Fruit fly (Drosophila melanogaster) whole organism, pupa: ENCODE data around the gene Cp7Fb.

Experiments
- CG17806 ChIP-seq: fragments of 200-800 bp; sonication (Bioruptor generic); optimal IDR thresholded peaks from 2 replicates; lab custom pipeline; 2018; ENCODE audit warnings: missing biosample characterization, mild to moderate bottlenecking, missing genetic modification characterization, moderate library complexity
- CG32121 ChIP-seq: fragments of 200-800 bp; sonication (Bioruptor generic); IDR thresholded peaks from 2 replicates; pipeline ENCODE4 v1.3.6; 2022; ENCODE audit warnings: missing biosample characterization, missing genetic modification characterization
- CG9948 ChIP-seq: fragments of 200-800 bp; sonication (Bioruptor generic); optimal IDR thresholded peaks from 2 replicates; lab custom pipeline; 2018; ENCODE audit warnings: missing biosample characterization, mild to moderate bottlenecking, missing genetic modification characterization, moderate library complexity
- Ets98B ChIP-seq: fragments of 200-800 bp; sonication (Bioruptor generic); IDR thresholded peaks from 2 replicates; pipeline ENCODE4 v1.3.6; 2022; ENCODE audit warnings: missing biosample characterization, missing genetic modification characterization
- Pif1A ChIP-seq: fragments of 200-800 bp; sonication (Bioruptor generic); optimal IDR thresholded peaks from 3 replicates; lab custom pipeline; 2016; ENCODE audit warnings: missing biosample characterization, missing genetic modification characterization
- rn ChIP-seq: fragments of 200-800 bp; sonication (Bioruptor generic); IDR thresholded peaks from 2 replicates; pipeline ENCODE4 v1.3.6; 2022; ENCODE audit warnings: missing biosample characterization, missing genetic modification characterization

DNA sequence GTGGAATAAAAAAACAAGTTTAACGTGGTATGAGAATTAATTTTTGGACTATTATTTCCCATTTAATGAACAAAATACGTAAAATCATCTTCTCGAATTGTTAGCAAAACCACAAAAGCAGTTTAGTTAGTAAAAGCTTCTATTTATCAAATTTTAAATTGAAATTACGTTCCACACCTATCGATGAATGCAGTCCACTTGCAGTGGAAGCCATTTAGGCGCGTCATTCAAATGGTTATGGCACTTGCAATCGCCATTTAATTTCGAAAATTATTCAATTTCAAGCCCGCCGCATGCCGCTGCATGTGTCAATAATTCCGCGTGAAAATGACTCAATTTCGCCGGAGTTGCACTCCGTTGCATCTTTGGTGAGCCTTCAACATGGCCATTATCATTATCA, 30.7 kb upstream of the Cp7Fb start:
- no peak for TF ChIP-seq CG32121
- no peak for TF ChIP-seq Ets98B (GFP tag; lab: Robert Waterston, UW)
- TF ChIP-seq CG9948 (tag; lab: Kevin White, UChicago) = no peak
- no peak for TF ChIP-seq CG17806 (tag; lab: Kevin White, UChicago)
- no peak for TF ChIP-seq rn
- no peak for TF ChIP-seq Pif1A (GFP tag; lab: Kevin White, UChicago)
